Worm (Caenorhabditis elegans): ENCODE measurements around the gene coq-2.

ce11 chrIII:6953373-6953772, 17.6 kb downstream of the coq-2 start:
- TF ChIP-seq mep-1 (tag; optimal IDR thresholded peaks at IDR 0.05) (no peak), nhr-28 (tag; optimal IDR thresholded peaks at IDR 0.05) (no peak), sptf-1 (tag; optimal IDR thresholded peaks at IDR 0.05) (no peak), mdl-1 (tag; optimal IDR thresholded peaks at IDR 0.05) (no peak), lsy-2 (tag; optimal IDR thresholded peaks at IDR 0.05) (no peak), unc-62 (GFP tag; optimal IDR thresholded peaks at IDR 0.05) (no peak)

All from whole organism, L1 larva.